Worm (Caenorhabditis elegans) whole organism, late embryonic: Measurements from ENCODE around the gene C50F4.12.
A peak's percentile ranks its signal among the peaks of the same experiment; 100 is the strongest.

ENCODE experiments used
- C08G9.2 ChIP-seq: sonication (generic microtip); optimal IDR thresholded peaks from 2 replicates; lab custom pipeline; 2016; ENCODE audit warnings: mild to moderate bottlenecking, missing genetic modification characterization, moderate library complexity, missing compliant biosample characterization
- C38D4.7 ChIP-seq: fragments of 200-800 bp; sonication (Bioruptor generic); optimal IDR thresholded peaks from 2 replicates; lab custom pipeline; 2018; ENCODE audit warnings: mild to moderate bottlenecking, missing genetic modification characterization, moderate library complexity, missing compliant biosample characterization
- F13H6.1 ChIP-seq: sonication (generic microtip); optimal IDR thresholded peaks from 2 replicates; lab custom pipeline; 2016; ENCODE audit warnings: missing genetic modification characterization, missing compliant biosample characterization
- K02D7.2 ChIP-seq: sonication (generic microtip); optimal IDR thresholded peaks from 2 replicates; lab custom pipeline; 2017; ENCODE audit warnings: mild to moderate bottlenecking, missing genetic modification characterization, missing compliant biosample characterization
- T23F11.4 ChIP-seq: fragments of 200-800 bp; sonication (Bioruptor generic); optimal IDR thresholded peaks from 2 replicates; lab custom pipeline; 2018; ENCODE audit warnings: mild to moderate bottlenecking, missing genetic modification characterization, missing compliant biosample characterization
- Y22D7AL.16 ChIP-seq: sonication (generic microtip); optimal IDR thresholded peaks from 2 replicates; lab custom pipeline; 2016; ENCODE audit warnings: missing genetic modification characterization, missing compliant biosample characterization
- ceh-18 ChIP-seq: sonication (generic microtip); optimal IDR thresholded peaks from 2 replicates; lab custom pipeline; 2016; ENCODE audit warnings: missing genetic modification characterization, missing compliant biosample characterization
- ceh-19 ChIP-seq: fragments of 200-800 bp; sonication (Bioruptor generic); optimal IDR thresholded peaks from 2 replicates; lab custom pipeline; 2018; ENCODE audit warnings: mild to moderate bottlenecking, missing genetic modification characterization, missing compliant biosample characterization
- ceh-2 ChIP-seq: sonication (generic microtip); optimal IDR thresholded peaks from 2 replicates; lab custom pipeline; 2016; ENCODE audit warnings: missing genotype, missing genetic modification characterization, missing compliant biosample characterization
- ceh-22 ChIP-seq: sonication (generic microtip); optimal IDR thresholded peaks from 2 replicates; lab custom pipeline; 2017; ENCODE audit warnings: missing biosample characterization, missing genetic modification characterization
- ceh-30 ChIP-seq: fragments of 150-350 bp; optimal IDR thresholded peaks from 2 replicates; lab custom pipeline; 2014; ENCODE audit warnings: missing biosample characterization, missing genetic modification characterization
- ceh-31 ChIP-seq: sonication (generic microtip); optimal IDR thresholded peaks from 2 replicates; lab custom pipeline; 2016; ENCODE audit warnings: missing genetic modification characterization, missing compliant biosample characterization
- ceh-34 ChIP-seq: sonication (generic microtip); optimal IDR thresholded peaks from 2 replicates; lab custom pipeline; 2016; ENCODE audit warnings: mild to moderate bottlenecking, missing genetic modification characterization, missing compliant biosample characterization
- ceh-45 ChIP-seq: fragments of 200-800 bp; sonication (Bioruptor generic); IDR thresholded peaks from 2 replicates; pipeline ENCODE4 v1.3.6; 2022; ENCODE audit warnings: missing genetic modification reagents, missing genetic modification characterization, missing compliant biosample characterization
- ceh-48 ChIP-seq: sonication (generic microtip); optimal IDR thresholded peaks from 2 replicates; lab custom pipeline; 2016; ENCODE audit warnings: missing genetic modification characterization, inconsistent platforms, missing compliant biosample characterization
- ceh-6 ChIP-seq: fragments of 200-800 bp; sonication (Bioruptor generic); optimal IDR thresholded peaks from 2 replicates; lab custom pipeline; 2018; ENCODE audit warnings: mild to moderate bottlenecking, missing genetic modification characterization, missing compliant biosample characterization
- ceh-9 ChIP-seq: sonication (generic microtip); optimal IDR thresholded peaks from 2 replicates; lab custom pipeline; 2016; ENCODE audit warnings: mild to moderate bottlenecking, missing genetic modification characterization, inconsistent platforms, missing compliant biosample characterization
- che-1 ChIP-seq: sonication (generic microtip); optimal IDR thresholded peaks from 2 replicates; lab custom pipeline; 2016; ENCODE audit warnings: mild to moderate bottlenecking, missing genetic modification characterization, missing compliant biosample characterization
- dmd-4 ChIP-seq: sonication (generic microtip); optimal IDR thresholded peaks from 2 replicates; lab custom pipeline; 2016; ENCODE audit warnings: borderline replicate concordance, missing genetic modification characterization, missing compliant biosample characterization
- elt-2 ChIP-seq: sonication (generic microtip); optimal IDR thresholded peaks from 2 replicates; lab custom pipeline; 2016; ENCODE audit warnings: missing genetic modification reagents, missing genetic modification characterization, missing compliant biosample characterization
- elt-4 ChIP-seq: sonication (generic microtip); optimal IDR thresholded peaks from 2 replicates; lab custom pipeline; 2016; ENCODE audit warnings: missing genetic modification characterization, missing compliant biosample characterization
- ets-4 ChIP-seq: sonication (generic microtip); optimal IDR thresholded peaks from 2 replicates; lab custom pipeline; 2016; ENCODE audit warnings: missing genetic modification characterization, missing compliant biosample characterization
- fax-1 ChIP-seq: sonication (generic microtip); optimal IDR thresholded peaks from 2 replicates; lab custom pipeline; 2016; ENCODE audit warnings: missing genotype, missing genetic modification characterization, missing compliant biosample characterization
- fkh-6 ChIP-seq: sonication (generic microtip); optimal IDR thresholded peaks from 2 replicates; lab custom pipeline; 2016; ENCODE audit warnings: missing genetic modification characterization, missing compliant biosample characterization
- gmeb-2 ChIP-seq: sonication (generic microtip); optimal IDR thresholded peaks from 2 replicates; lab custom pipeline; 2016; ENCODE audit warnings: missing genetic modification characterization, inconsistent platforms, missing compliant biosample characterization
- hlh-13 ChIP-seq: fragments of 200-800 bp; sonication (Bioruptor generic); optimal IDR thresholded peaks from 2 replicates; lab custom pipeline; 2018; ENCODE audit warnings: mild to moderate bottlenecking, missing genetic modification characterization, missing compliant biosample characterization
- hlh-15 ChIP-seq: sonication (generic microtip); optimal IDR thresholded peaks from 2 replicates; lab custom pipeline; 2016; ENCODE audit warnings: missing genetic modification characterization, missing compliant biosample characterization
- hlh-30 ChIP-seq: sonication (generic microtip); optimal IDR thresholded peaks from 2 replicates; lab custom pipeline; 2017; ENCODE audit warnings: antibody characterized with exemption, missing genetic modification characterization, missing compliant biosample characterization; ENCODE audit not compliant: insufficient read depth
- hlh-6 ChIP-seq: sonication (generic microtip); optimal IDR thresholded peaks from 2 replicates; lab custom pipeline; 2016; ENCODE audit warnings: missing genotype, missing genetic modification characterization, missing compliant biosample characterization
- lim-6 ChIP-seq: sonication (generic microtip); optimal IDR thresholded peaks from 2 replicates; lab custom pipeline; 2016; ENCODE audit warnings: missing genetic modification characterization, missing compliant biosample characterization
- madf-2 ChIP-seq: sonication (generic microtip); optimal IDR thresholded peaks from 2 replicates; lab custom pipeline; 2017; ENCODE audit warnings: missing genetic modification characterization, missing compliant biosample characterization
- nfya-1 ChIP-seq: sonication (generic microtip); optimal IDR thresholded peaks from 2 replicates; lab custom pipeline; 2017; ENCODE audit warnings: missing genetic modification characterization, mild to moderate bottlenecking, missing compliant biosample characterization, antibody characterized with exemption, moderate library complexity
- nhr-11 ChIP-seq: fragments of 150-350 bp; optimal IDR thresholded peaks from 2 replicates; lab custom pipeline; 2014; ENCODE audit warnings: missing biosample characterization, missing genetic modification characterization
- nhr-232 ChIP-seq: sonication (generic microtip); optimal IDR thresholded peaks from 2 replicates; lab custom pipeline; 2016; ENCODE audit warnings: missing genetic modification characterization, missing compliant biosample characterization
- npax-4 ChIP-seq: sonication (generic microtip); optimal IDR thresholded peaks from 2 replicates; lab custom pipeline; 2016; ENCODE audit warnings: missing genetic modification characterization, missing compliant biosample characterization
- pag-3 ChIP-seq: sonication (generic microtip); optimal IDR thresholded peaks from 2 replicates; lab custom pipeline; 2016; ENCODE audit warnings: missing compliant biosample characterization, missing genetic modification characterization, borderline replicate concordance
- pat-9 ChIP-seq: fragments of 200-800 bp; sonication (Bioruptor generic); optimal IDR thresholded peaks from 2 replicates; lab custom pipeline; 2018; ENCODE audit warnings: mild to moderate bottlenecking, missing genetic modification characterization, moderate library complexity, missing compliant biosample characterization
- pax-1 ChIP-seq: fragments of 150-350 bp; optimal IDR thresholded peaks from 2 replicates; lab custom pipeline; 2014; ENCODE audit warnings: missing biosample characterization, missing genetic modification characterization
- pha-2 ChIP-seq: sonication (generic microtip); optimal IDR thresholded peaks from 2 replicates; lab custom pipeline; 2017; ENCODE audit warnings: mild to moderate bottlenecking, missing genetic modification characterization, missing compliant biosample characterization
- pha-4 ChIP-seq: fragments of 150-350 bp; optimal IDR thresholded peaks from 2 replicates; lab custom pipeline; 2018; ENCODE audit warnings: missing biosample characterization, missing genetic modification reagents, missing genetic modification characterization
- pqm-1 ChIP-seq: sonication (generic microtip); optimal IDR thresholded peaks from 2 replicates; lab custom pipeline; 2016; ENCODE audit warnings: missing genetic modification characterization, missing compliant biosample characterization
- pros-1 ChIP-seq: fragments of 150-350 bp; optimal IDR thresholded peaks from 2 replicates; lab custom pipeline; 2014; ENCODE audit warnings: missing biosample characterization, missing genetic modification reagents, missing genetic modification characterization
- ref-2 ChIP-seq: sonication (generic microtip); optimal IDR thresholded peaks from 2 replicates; lab custom pipeline; 2016; ENCODE audit warnings: missing genetic modification characterization, missing compliant biosample characterization
- tbx-2 ChIP-seq: sonication (generic microtip); optimal IDR thresholded peaks from 2 replicates; lab custom pipeline; 2016; ENCODE audit warnings: missing genetic modification characterization, missing compliant biosample characterization
- tbx-7 ChIP-seq: sonication (generic microtip); optimal IDR thresholded peaks from 2 replicates; lab custom pipeline; 2016; ENCODE audit warnings: missing genotype, missing genetic modification characterization, missing compliant biosample characterization
- ttx-3 ChIP-seq: sonication (generic microtip); optimal IDR thresholded peaks from 2 replicates; lab custom pipeline; 2016; ENCODE audit warnings: missing genetic modification reagents, missing genetic modification characterization, missing compliant biosample characterization
- unc-3 ChIP-seq, 2 experiments: fragments of 200-800 bp in 1 of 2; sonication (Bioruptor generic) in 1 of 2; sonication (generic microtip) in 1 of 2; conservative IDR thresholded peaks in 1 of 2; optimal IDR thresholded peaks in 1 of 2; 2 replicates each; pipeline versions ENCODE4 v1.3.6 to Lab custom; 2016 to 2022; ENCODE audit warnings: missing compliant biosample characterization in 2 of 2, missing genetic modification characterization in 2 of 2, missing genetic modification reagents in 1 of 2
- unc-42 ChIP-seq: sonication (generic microtip); optimal IDR thresholded peaks from 2 replicates; lab custom pipeline; 2016; ENCODE audit warnings: missing genotype, missing genetic modification characterization, missing compliant biosample characterization
- unc-55 ChIP-seq: sonication (generic microtip); optimal IDR thresholded peaks from 2 replicates; lab custom pipeline; 2017; ENCODE audit warnings: missing biosample characterization, missing genetic modification reagents, missing genetic modification characterization
- unc-86 ChIP-seq: sonication (generic microtip); optimal IDR thresholded peaks from 2 replicates; lab custom pipeline; 2016; ENCODE audit warnings: missing genetic modification characterization, missing compliant biosample characterization
- zip-5 ChIP-seq: sonication (generic microtip); optimal IDR thresholded peaks from 2 replicates; lab custom pipeline; 2016; ENCODE audit warnings: missing genetic modification characterization, missing compliant biosample characterization
- ztf-16 ChIP-seq: sonication (generic microtip); optimal IDR thresholded peaks from 2 replicates; lab custom pipeline; 2017; ENCODE audit warnings: missing genetic modification characterization, missing compliant biosample characterization

C50F4.12 gene

DNA sequence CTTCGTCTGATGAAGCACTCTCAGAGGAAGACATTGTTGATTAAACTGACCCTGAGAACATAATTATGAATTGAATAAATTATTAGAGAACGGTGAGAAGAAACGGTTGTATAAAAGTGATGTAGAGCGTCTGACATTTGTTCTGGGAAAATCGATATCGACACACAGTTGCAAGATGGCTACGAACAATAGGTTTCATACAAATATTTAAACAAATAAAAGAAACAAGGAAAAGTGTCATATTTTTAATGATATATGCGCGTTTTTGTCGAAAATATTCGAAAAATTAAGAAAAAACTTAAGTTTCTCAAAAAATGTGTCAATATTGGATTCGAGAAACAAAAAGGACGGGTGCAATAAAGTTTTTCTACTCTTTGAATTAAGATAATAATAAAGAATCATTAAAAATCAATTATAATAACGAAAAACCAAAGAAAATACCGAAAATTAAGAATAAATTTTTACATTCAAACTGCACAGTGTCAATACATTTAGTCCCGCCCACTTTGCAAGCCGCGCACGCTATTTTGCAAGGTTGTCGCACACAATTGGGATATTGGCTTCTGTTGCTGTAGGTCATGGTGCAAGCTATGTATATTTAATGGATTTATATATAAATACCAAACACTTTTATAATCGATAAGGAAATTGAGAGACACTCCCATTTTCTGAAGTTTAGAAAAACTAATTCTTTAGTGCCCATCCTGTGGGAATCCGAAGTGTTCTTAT, 43.2 kb upstream of the C50F4.12 start, which contains the start of gene rtfo-1:
Gene rtfo-1, minus strand, starts transcription at position 51 of the 729 bp plus-strand sequence.
- TF ChIP-seq unc-55 (GFP tag; lab: Kevin White, UChicago) = no peak
- no peak for TF ChIP-seq C08G9.2 (tag; lab: Kevin White, UChicago)
- no peak for TF ChIP-seq unc-42 (tag; lab: Kevin White, UChicago)
- no peak for TF ChIP-seq tbx-7
- no peak for TF ChIP-seq ets-4 (tag; lab: Kevin White, UChicago)
- TF ChIP-seq ttx-3 (tag; lab: Kevin White, UChicago) = peak; percentile 46
- TF ChIP-seq pros-1 (tag; lab: Kevin White, UChicago) = no peak
- no peak for TF ChIP-seq ceh-22 (tag; lab: Kevin White, UChicago)
- TF ChIP-seq pha-4 (tag; lab: Kevin White, UChicago) = no peak
- no peak for TF ChIP-seq pat-9 (tag; lab: Kevin White, UChicago)
- TF ChIP-seq fax-1 = peak; percentile 38
- TF ChIP-seq pax-1 (tag; lab: Kevin White, UChicago) = no peak
- no peak for TF ChIP-seq elt-4 (tag; lab: Kevin White, UChicago)
- peak; percentile 43 for TF ChIP-seq C38D4.7 (GFP tag; lab: Kevin White, UChicago)
- peak; percentile 46 for TF ChIP-seq tbx-2 (tag; lab: Kevin White, UChicago)
- no peak for TF ChIP-seq ceh-6
- TF ChIP-seq nhr-11 (tag; lab: Kevin White, UChicago) = no peak
- peak; percentile 53 for TF ChIP-seq zip-5 (tag; lab: Kevin White, UChicago)
- TF ChIP-seq hlh-13 (GFP tag; lab: Kevin White, UChicago) = no peak
- TF ChIP-seq madf-2 (tag; lab: Kevin White, UChicago) = peak; percentile 30
- no peak for TF ChIP-seq hlh-6
- TF ChIP-seq gmeb-2 (tag; lab: Kevin White, UChicago) = peak; percentile 12
- no peak for TF ChIP-seq ztf-16 (tag; lab: Kevin White, UChicago)
- no peak for TF ChIP-seq dmd-4
- TF ChIP-seq F13H6.1 (tag; lab: Kevin White, UChicago) = no peak
- no peak for TF ChIP-seq ceh-9 (tag; lab: Kevin White, UChicago)
- TF ChIP-seq ceh-30 (tag; lab: Kevin White, UChicago) = no peak
- no peak for TF ChIP-seq hlh-15
- TF ChIP-seq ceh-48 (tag; lab: Kevin White, UChicago) = peak; percentile 27
- peak; percentile 24 for TF ChIP-seq ceh-34
- no peak for TF ChIP-seq Y22D7AL.16 (tag; lab: Kevin White, UChicago)
- no peak for TF ChIP-seq unc-3 (GFP tag; conservative IDR thresholded peaks at IDR 0.05; lab: Robert Waterston, UW)
- TF ChIP-seq unc-3 (tag; optimal IDR thresholded peaks at IDR 0.05; lab: Kevin White, UChicago) = no peak
- TF ChIP-seq unc-86 (tag; lab: Kevin White, UChicago) = no peak
- TF ChIP-seq ceh-2 = peak; percentile 57
- no peak for TF ChIP-seq nhr-232 (tag; lab: Kevin White, UChicago)
- no peak for TF ChIP-seq K02D7.2
- peak; percentile 79 for TF ChIP-seq elt-2 (tag; lab: Kevin White, UChicago)
- peak; percentile 13 for TF ChIP-seq fkh-6 (tag; lab: Kevin White, UChicago)
- no peak for TF ChIP-seq ceh-18 (tag; lab: Kevin White, UChicago)
- peak; percentile 42 for TF ChIP-seq T23F11.4
- no peak for TF ChIP-seq ceh-45 (GFP tag; lab: Robert Waterston, UW)
- no peak for TF ChIP-seq npax-4
- no peak for TF ChIP-seq hlh-30
- peak; percentile 11 for TF ChIP-seq ref-2 (tag; lab: Kevin White, UChicago)
- peak; percentile 72 for TF ChIP-seq nfya-1 (tag; lab: Kevin White, UChicago)
- TF ChIP-seq pag-3 = no peak
- TF ChIP-seq lim-6 = no peak
- peak; percentile 51 for TF ChIP-seq ceh-31 (tag; lab: Kevin White, UChicago)
- peak; percentile 44 for TF ChIP-seq che-1 (tag; lab: Kevin White, UChicago)
- peak; percentile 61 for TF ChIP-seq pha-2 (tag; lab: Kevin White, UChicago)
- TF ChIP-seq ceh-19 (GFP tag; lab: Kevin White, UChicago) = peak; percentile 55
- TF ChIP-seq pqm-1 = no peak
